Worm (Caenorhabditis elegans): Measurements from ENCODE around the gene C28D4.8.

The C28D4.8 gene

DNA sequence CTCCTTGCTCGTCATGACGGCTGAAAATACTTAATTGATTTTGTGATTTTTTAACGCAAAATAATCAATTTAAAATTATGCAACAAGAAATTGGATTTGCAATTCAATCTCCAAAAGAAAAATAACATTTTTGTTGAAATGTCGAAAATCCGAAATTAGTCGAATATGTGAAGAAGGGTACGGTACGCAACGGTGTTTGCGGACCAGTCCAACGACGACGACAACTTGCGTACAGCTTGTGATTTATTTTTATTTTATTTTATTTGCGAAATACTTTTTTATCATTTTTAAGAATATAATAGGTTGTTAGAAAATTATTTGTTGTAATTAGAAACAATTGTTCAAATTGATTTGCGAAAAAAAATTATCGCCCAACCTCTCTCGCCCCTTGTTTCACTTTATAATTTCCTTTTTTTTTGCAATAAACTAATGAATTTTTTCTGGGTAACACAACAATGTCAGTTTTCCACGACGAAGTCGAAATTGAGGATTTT is 41.5 kb downstream of the C28D4.8 start, which contains the start of the genes dcaf-1 and dph-3 (continued):
- TF ChIP-seq sptf-1 (tag; optimal IDR thresholded peaks at IDR 0.05) (no peak), elt-3 (tag; optimal IDR thresholded peaks at IDR 0.05) (peak in 1 of 6 experiments; percentile 9), ces-1 (GFP tag; optimal IDR thresholded peaks at IDR 0.05) (no peak), zip-4 (GFP tag; optimal IDR thresholded peaks at IDR 0.05) (no peak), aha-1 (tag; optimal IDR thresholded peaks at IDR 0.05) (no peak), nhr-20 (tag; optimal IDR thresholded peaks at IDR 0.05) (peak; percentile 32), nhr-19 (GFP tag; conservative IDR thresholded peaks at IDR 0.05) (no peak), hpl-2 (GFP tag; optimal IDR thresholded peaks at IDR 0.05) (no peak), snpc-4 (tag; optimal IDR thresholded peaks at IDR 0.05) (no peak), snu-23 (GFP tag; optimal IDR thresholded peaks at IDR 0.05) (peak; percentile 57), mab-9 (GFP tag; IDR thresholded peaks at IDR 0.05) (no peak), ztf-4 (tag; optimal IDR thresholded peaks at IDR 0.05) (no peak), lin-35 (GFP tag; optimal IDR thresholded peaks at IDR 0.05) (peak; percentile 50 to 65), dsc-1 (tag; optimal IDR thresholded peaks at IDR 0.05) (no peak), efl-1 (optimal IDR thresholded peaks at IDR 0.05) (peak; percentile 42 to 55), efl-1 (GFP tag; optimal IDR thresholded peaks at IDR 0.05 in 1 of 2) (peak; percentile 55 to 89), F16B12.6 (tag; optimal IDR thresholded peaks at IDR 0.05) (peak; percentile 90), xbp-1 (tag; optimal IDR thresholded peaks at IDR 0.05) (peak; percentile 16), vab-15 (tag; optimal IDR thresholded peaks at IDR 0.05) (no peak)

- TF ChIP-seq lin-14 (GFP tag; optimal IDR thresholded peaks at IDR 0.05): no peak
- TF ChIP-seq dpl-1 (GFP tag; optimal IDR thresholded peaks at IDR 0.05): no peak
- TF ChIP-seq nhr-76 (tag; optimal IDR thresholded peaks at IDR 0.05): no peak
- no peak for TF ChIP-seq tlp-1 (tag; optimal IDR thresholded peaks at IDR 0.05)
- TF ChIP-seq ztf-4 (tag; optimal IDR thresholded peaks at IDR 0.05): no peak
- TF ChIP-seq egl-13 (tag; optimal IDR thresholded peaks at IDR 0.05): no peak
- no peak for TF ChIP-seq sup-37 (GFP tag; optimal IDR thresholded peaks at IDR 0.05)
- no peak for TF ChIP-seq ceh-90 (tag; optimal IDR thresholded peaks at IDR 0.05)
- TF ChIP-seq nhr-47 (tag; optimal IDR thresholded peaks at IDR 0.05): no peak
- TF ChIP-seq pax-3 (tag; optimal IDR thresholded peaks at IDR 0.05): no peak
- TF ChIP-seq ets-5 (GFP tag; IDR thresholded peaks at IDR 0.05): no peak
- no peak for TF ChIP-seq isw-1 (GFP tag; IDR thresholded peaks at IDR 0.05)
- no peak for TF ChIP-seq fkh-4 (tag; optimal IDR thresholded peaks at IDR 0.05; ENCODE audit: borderline replicate concordance)
Observed at ce11 chrIV:9699062-9699461, 49.2 kb downstream of the C28D4.8 start.

ce11 chrIV:9697869-9698268 is 50.4 kb downstream of the C28D4.8 start:
- no peak for TF ChIP-seq tbx-2 (tag; optimal IDR thresholded peaks at IDR 0.05)
- TF ChIP-seq dsc-1 (tag; optimal IDR thresholded peaks at IDR 0.05): no peak
- TF ChIP-seq ztf-11 (tag; optimal IDR thresholded peaks at IDR 0.05): no peak
- TF ChIP-seq ama-1 (optimal IDR thresholded peaks at IDR 0.05): no peak
- TF ChIP-seq C04F5.9 (tag; optimal IDR thresholded peaks at IDR 0.05): no peak
- no peak for TF ChIP-seq aly-2 (tag; optimal IDR thresholded peaks at IDR 0.05)
- no peak for TF ChIP-seq pag-3 (tag; optimal IDR thresholded peaks at IDR 0.05; ENCODE audit: borderline replicate concordance, insufficient read depth)
- no peak for TF ChIP-seq nhr-28 (tag; optimal IDR thresholded peaks at IDR 0.05)
- TF ChIP-seq mdl-1 (tag; optimal IDR thresholded peaks at IDR 0.05): no peak
- TF ChIP-seq mef-2 (tag; optimal IDR thresholded peaks at IDR 0.05): no peak
- no peak for TF ChIP-seq mep-1 (tag; optimal IDR thresholded peaks at IDR 0.05)
- no peak for TF ChIP-seq irx-1 (tag; optimal IDR thresholded peaks at IDR 0.05)
- TF ChIP-seq nhr-90 (tag; optimal IDR thresholded peaks at IDR 0.05; ENCODE audit: poor library complexity): no peak
- TF ChIP-seq xbp-1 (tag; optimal IDR thresholded peaks at IDR 0.05): no peak
- no peak for TF ChIP-seq lin-13 (GFP tag; optimal IDR thresholded peaks at IDR 0.05)
- TF ChIP-seq efl-3 (GFP tag; optimal IDR thresholded peaks at IDR 0.05): no peak
- no peak for TF ChIP-seq egl-13 (tag; optimal IDR thresholded peaks at IDR 0.05)
- TF ChIP-seq sup-37 (GFP tag; optimal IDR thresholded peaks at IDR 0.05): no peak
- TF ChIP-seq pqm-1 (tag; optimal IDR thresholded peaks at IDR 0.05): no peak
- no peak for TF ChIP-seq nhr-12 (tag; optimal IDR thresholded peaks at IDR 0.05)
